Fruit fly (Drosophila melanogaster): ENCODE results near the gene CG2698.

Gene CG2698

DNA sequence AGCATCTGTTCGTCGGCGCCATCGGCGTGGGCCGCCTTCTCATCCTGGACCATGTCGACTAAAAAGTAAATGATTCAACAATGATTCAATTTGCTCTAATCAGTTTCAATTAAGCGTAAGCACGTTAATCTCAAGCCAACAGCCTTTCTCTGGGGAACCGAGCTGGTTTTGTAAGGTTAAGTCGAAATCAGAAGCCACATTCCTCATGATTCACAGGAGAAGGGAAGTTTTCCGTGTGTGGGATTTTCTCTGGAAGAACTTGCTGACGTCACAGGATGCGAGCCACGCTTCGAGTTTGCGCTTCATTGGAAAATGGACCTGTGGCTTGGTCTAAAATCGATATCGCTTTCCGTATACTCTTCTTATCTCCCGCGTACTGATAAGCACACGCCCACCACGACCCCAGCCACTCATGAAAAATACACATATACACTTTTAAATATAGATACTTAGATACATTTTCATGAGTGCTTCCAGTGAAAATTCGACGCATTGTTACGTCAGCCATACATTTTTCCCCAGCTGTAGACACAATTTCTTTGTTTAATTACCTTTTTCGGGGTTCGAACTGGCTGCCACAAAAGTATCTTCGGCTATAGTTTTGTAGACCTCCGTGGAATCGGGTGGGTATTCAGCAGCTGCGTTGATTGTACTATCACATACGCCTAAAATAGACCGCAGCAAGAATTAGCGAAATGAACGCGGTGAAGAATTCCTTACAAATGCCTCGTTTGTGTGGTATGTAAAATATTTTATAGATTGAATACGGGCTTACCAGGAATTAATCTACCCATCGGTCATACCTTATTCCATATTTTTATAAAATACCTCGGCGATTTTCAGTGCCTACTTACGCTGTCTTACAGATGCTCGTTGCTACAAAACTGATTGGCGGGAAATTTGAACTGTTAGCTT, 24.1 kb upstream of the CG2698 start (continued):
- no peak for TF ChIP-seq CG1024 (GFP tag; IDR thresholded peaks at IDR 0.05)
- TF ChIP-seq nom (GFP tag; optimal IDR thresholded peaks at IDR 0.05): peak; percentile 15
- TF ChIP-seq cad (GFP tag; optimal IDR thresholded peaks at IDR 0.05): no peak
- no peak for TF ChIP-seq bab2 (GFP tag; optimal IDR thresholded peaks at IDR 0.05)
- no peak for TF ChIP-seq pita (GFP tag; optimal IDR thresholded peaks at IDR 0.05)
- peak; percentile 50 for TF ChIP-seq Sry-δ (GFP tag; optimal IDR thresholded peaks at IDR 0.05)
- TF ChIP-seq wek (GFP tag; optimal IDR thresholded peaks at IDR 0.05): peak; percentile 29
- no peak for TF ChIP-seq fd102C (GFP tag; optimal IDR thresholded peaks at IDR 0.05)
- TF ChIP-seq C15 (GFP tag; IDR thresholded peaks at IDR 0.05): no peak
- TF ChIP-seq schlank (tag; optimal IDR thresholded peaks at IDR 0.05): no peak
- no peak for TF ChIP-seq dysf (GFP tag; IDR thresholded peaks at IDR 0.05)
- TF ChIP-seq emc (GFP tag; optimal IDR thresholded peaks at IDR 0.05): no peak
- TF ChIP-seq CG31441 (GFP tag; IDR thresholded peaks at IDR 0.05): no peak
- no peak for TF ChIP-seq cato (GFP tag; optimal IDR thresholded peaks at IDR 0.05; ENCODE audit: borderline replicate concordance)
- no peak for TF ChIP-seq toy (GFP tag; IDR thresholded peaks at IDR 0.05)
- TF ChIP-seq CG34376 (GFP tag; optimal IDR thresholded peaks at IDR 0.05): peak; percentile 86
- TF ChIP-seq tx (GFP tag; optimal IDR thresholded peaks at IDR 0.05): peak; percentile 42
- no peak for TF ChIP-seq ci (GFP tag; IDR thresholded peaks at IDR 0.05)
- no peak for TF ChIP-seq CG30431 (GFP tag; optimal IDR thresholded peaks at IDR 0.05)
- no peak for TF ChIP-seq CG10321 (GFP tag; IDR thresholded peaks at IDR 0.05)
- TF ChIP-seq Sin3A (optimal IDR thresholded peaks at IDR 0.05): peak; percentile 27
- TF ChIP-seq gcm (GFP tag; optimal IDR thresholded peaks at IDR 0.05): peak; percentile 42
- peak; percentile 43 for TF ChIP-seq lilli (GFP tag; optimal IDR thresholded peaks at IDR 0.05)
- TF ChIP-seq CG32532 (GFP tag; IDR thresholded peaks at IDR 0.05): 0 out of 2 replicates have a peak, but pooled peaks have one; percentile 26
- TF ChIP-seq Hmx (GFP tag; optimal IDR thresholded peaks at IDR 0.05): no peak
- TF ChIP-seq gem (tag; optimal IDR thresholded peaks at IDR 0.05): no peak
- TF ChIP-seq nerfin-1 (tag; optimal IDR thresholded peaks at IDR 0.05): no peak
- peak; percentile 13 for TF ChIP-seq mam (GFP tag; optimal IDR thresholded peaks at IDR 0.05)
- TF ChIP-seq unpg (GFP tag; optimal IDR thresholded peaks at IDR 0.05): peak; percentile 22
- no peak for TF ChIP-seq Doc2 (GFP tag; IDR thresholded peaks at IDR 0.05)
- no peak for TF ChIP-seq Dip3 (GFP tag; optimal IDR thresholded peaks at IDR 0.05)
- no peak for TF ChIP-seq ken (GFP tag; IDR thresholded peaks at IDR 0.05)
- no peak; the same call in 1 of the 2 replicates for TF ChIP-seq chm (GFP tag; IDR thresholded peaks at IDR 0.05)
- TF ChIP-seq ems (GFP tag; optimal IDR thresholded peaks at IDR 0.05): no peak
- 0 out of 2 replicates have a peak, but pooled peaks have one; percentile 47 for TF ChIP-seq vvl (GFP tag; IDR thresholded peaks at IDR 0.05)
- no peak for TF ChIP-seq Blimp-1 (GFP tag; optimal IDR thresholded peaks at IDR 0.05)
- peak in 1 of 2 experiments; percentile 31 for TF ChIP-seq insv (GFP tag; optimal IDR thresholded peaks at IDR 0.05)
- TF ChIP-seq H2.0 (GFP tag; IDR thresholded peaks at IDR 0.05): no peak
- no peak for TF ChIP-seq CG6813 (GFP tag; optimal IDR thresholded peaks at IDR 0.05)
- TF ChIP-seq Six4 (GFP tag; optimal IDR thresholded peaks at IDR 0.05): no peak
- no peak for TF ChIP-seq CG14050 (GFP tag; IDR thresholded peaks at IDR 0.05)
- no peak for TF ChIP-seq ab (GFP tag; optimal IDR thresholded peaks at IDR 0.05)
- no peak for TF ChIP-seq CG1832 (GFP tag; optimal IDR thresholded peaks at IDR 0.05)
- TF ChIP-seq CG1647 (GFP tag; optimal IDR thresholded peaks at IDR 0.05): no peak
- TF ChIP-seq sob (GFP tag; IDR thresholded peaks at IDR 0.05): no peak
- TF ChIP-seq CG15269 (tag; optimal IDR thresholded peaks at IDR 0.05): peak; percentile 13
- TF ChIP-seq Hr39 (optimal IDR thresholded peaks at IDR 0.05): no peak
- no peak for TF ChIP-seq CG12942 (GFP tag; optimal IDR thresholded peaks at IDR 0.05)
- TF ChIP-seq Hsf (GFP tag; optimal IDR thresholded peaks at IDR 0.05): no peak
- no peak for TF ChIP-seq lbe (GFP tag; optimal IDR thresholded peaks at IDR 0.05)
- TF ChIP-seq CG14441 (GFP tag; IDR thresholded peaks at IDR 0.05): no peak

Data from whole organism, embryonic.